Fruit fly (Drosophila melanogaster) S2 (cell line): ENCODE data around the gene CG4598.

Source experiments
- CG8478 ChIP-seq: fragments of >200 bp; optimal IDR thresholded peaks from 2 replicates; lab custom pipeline; 2018
- CTCF ChIP-seq, 2 experiments: fragments of >200 bp; optimal IDR thresholded peaks; 2 replicates each; lab custom pipeline; 2018

The CG4598 gene

DNA sequence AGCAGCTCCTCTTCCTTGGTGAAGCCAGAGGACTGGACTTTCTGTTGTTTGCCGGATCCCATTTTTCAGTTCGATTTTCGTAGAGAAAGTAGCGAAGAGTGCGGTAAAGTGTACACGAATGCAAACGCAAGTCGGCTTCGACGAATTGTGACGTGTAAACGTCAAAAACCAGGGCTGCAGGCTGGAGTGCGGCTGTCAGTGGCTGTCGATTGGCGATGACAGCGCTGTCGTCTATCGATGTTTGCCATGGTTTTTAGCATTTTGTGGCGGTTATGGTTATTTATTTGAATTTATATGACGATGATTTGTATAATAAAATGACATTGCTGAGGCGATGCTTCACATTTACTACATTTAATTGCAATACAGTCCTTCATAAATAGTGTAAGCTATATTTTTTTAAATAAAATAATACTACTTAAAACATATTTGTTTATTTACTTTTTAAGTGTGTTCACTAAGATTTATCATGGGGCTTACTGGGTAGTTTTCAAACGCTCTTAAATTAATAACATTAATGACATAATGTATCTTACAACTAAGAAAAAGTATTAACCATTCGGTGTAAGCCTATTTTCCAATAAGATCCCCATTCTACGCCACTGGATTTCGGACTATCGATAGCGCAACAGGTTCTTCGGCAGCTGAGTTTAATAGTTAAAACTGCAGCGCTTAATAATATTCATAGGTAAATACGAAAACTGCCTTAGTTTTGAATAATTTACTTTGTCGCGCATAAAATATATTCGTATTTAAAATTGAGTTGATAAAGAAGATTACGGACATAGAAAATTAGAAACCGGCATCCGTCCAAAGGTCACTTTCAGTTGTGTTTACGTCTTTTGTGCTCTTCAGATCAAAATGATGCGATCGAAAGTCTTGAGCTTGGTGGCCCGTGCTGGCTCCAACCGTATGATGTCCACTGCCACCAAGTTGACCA is at the start of gene CG4598, which contains the start of gene CG5885:
TSS of gene CG4598 (plus strand) at position 599 of the 940 bp plus-strand sequence.
TSS of gene CG5885 (minus strand) at position 311 of the 940 bp plus-strand sequence.
- peak in 1 of 2 experiments; percentile 29 for TF ChIP-seq CTCF (optimal IDR thresholded peaks at IDR 0.05; lab: Kevin White, UChicago)
- no peak for TF ChIP-seq CG8478 (lab: Kevin White, UChicago)

DNA sequence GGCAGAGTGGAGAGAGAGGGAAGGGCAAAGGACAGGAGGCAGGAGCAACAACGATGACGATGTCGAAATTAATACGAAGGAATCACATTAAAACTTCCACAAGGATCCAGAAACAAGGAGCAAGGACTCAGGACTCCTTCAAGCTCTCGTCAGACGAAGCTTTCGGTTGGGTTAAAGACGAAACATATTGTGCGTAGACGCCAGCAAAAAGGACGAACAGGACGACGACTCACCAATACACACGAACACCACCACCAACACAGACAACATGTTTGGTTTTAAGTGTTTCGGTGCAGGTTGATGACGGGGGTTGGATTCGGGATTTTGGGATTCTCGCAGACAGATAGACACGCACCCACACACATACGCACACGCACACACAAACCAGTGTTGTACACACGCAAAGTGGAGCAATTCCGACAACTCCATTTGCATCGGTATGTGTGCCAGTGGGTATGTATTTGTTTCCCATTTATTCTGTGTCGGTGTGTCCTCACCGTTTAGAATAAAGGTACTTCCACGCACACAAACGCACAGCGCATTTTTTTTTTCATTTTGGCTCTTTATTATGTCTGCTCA is 35.9 kb upstream of the CG4598 start:
- TF ChIP-seq CG8478 (lab: Kevin White, UChicago) (no peak), CTCF (optimal IDR thresholded peaks at IDR 0.05; lab: Kevin White, UChicago) (no peak)

DNA sequence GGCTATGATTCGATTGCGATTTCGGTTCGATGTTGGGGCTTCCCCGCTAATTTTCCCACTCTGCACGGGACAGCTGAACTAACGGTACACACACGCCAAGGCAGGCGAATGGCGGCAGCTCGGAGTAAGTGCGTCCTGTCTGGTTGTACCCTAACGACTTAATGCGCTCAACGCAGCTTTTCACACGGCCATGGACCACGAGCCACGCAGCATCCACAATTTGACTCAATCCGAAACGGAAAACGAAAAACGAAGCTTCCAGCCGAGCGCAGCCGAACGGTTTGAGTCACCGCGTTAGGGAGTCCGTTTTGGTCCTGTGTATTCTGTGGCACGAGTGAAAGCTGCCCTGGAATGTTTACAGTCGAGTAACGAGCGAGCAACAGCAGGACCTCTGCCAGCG is 32.3 kb upstream of the CG4598 start, which contains the start of gene nAChRalpha6:
TSS of gene nAChRalpha6 (minus strand) at position 165 of the 400 bp plus-strand sequence.
- TF ChIP-seq CG8478 (lab: Kevin White, UChicago): no peak
- no peak for TF ChIP-seq CTCF (optimal IDR thresholded peaks at IDR 0.05; lab: Kevin White, UChicago)

- TF ChIP-seq CTCF (optimal IDR thresholded peaks at IDR 0.05; lab: Kevin White, UChicago): peak; percentile 95 to 96
- TF ChIP-seq CG8478 (lab: Kevin White, UChicago): no peak
Observed at dm6 chr2L:9887856-9888269, 30.6 kb upstream of the CG4598 start, which contains the start of gene Fkbp59. Gene Fkbp59 (plus strand): TSS chr2L:9888005.

DNA sequence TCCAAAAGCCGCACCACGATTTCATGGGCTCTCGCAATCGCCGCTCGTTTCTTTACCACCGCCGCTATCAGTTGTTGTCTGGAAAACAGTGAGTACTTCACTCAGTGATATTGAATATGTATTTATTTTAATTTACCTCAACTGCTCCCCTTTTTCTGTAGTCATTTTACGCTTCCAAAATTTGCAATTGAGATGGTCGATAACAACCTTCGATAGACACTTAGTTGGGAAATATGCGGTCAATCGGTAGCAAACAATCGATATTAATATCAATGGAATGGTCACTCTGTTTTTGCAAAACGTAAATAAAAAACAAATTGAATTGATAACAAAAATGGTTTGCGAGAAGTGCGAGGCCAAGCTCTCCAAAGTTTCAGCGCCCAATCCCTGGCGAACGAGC is 27.8 kb upstream of the CG4598 start, which contains the start of the genes CG34183 and CG4537:
TSS of gene CG34183 (minus strand) at position 197 of the 400 bp plus-strand sequence.
TSS of gene CG4537 (plus strand) at position 310 of the 400 bp plus-strand sequence.
- no peak for TF ChIP-seq CTCF (optimal IDR thresholded peaks at IDR 0.05; lab: Kevin White, UChicago)
- TF ChIP-seq CG8478 (lab: Kevin White, UChicago): no peak

- no peak for TF ChIP-seq CG8478 (lab: Kevin White, UChicago)
Observed at dm6 chr2L:9893183-9893582, 25.2 kb upstream of the CG4598 start, which contains the start of gene mtDNA-helicase. Gene mtDNA-helicase (minus strand): TSS chr2L:9893446.

DNA sequence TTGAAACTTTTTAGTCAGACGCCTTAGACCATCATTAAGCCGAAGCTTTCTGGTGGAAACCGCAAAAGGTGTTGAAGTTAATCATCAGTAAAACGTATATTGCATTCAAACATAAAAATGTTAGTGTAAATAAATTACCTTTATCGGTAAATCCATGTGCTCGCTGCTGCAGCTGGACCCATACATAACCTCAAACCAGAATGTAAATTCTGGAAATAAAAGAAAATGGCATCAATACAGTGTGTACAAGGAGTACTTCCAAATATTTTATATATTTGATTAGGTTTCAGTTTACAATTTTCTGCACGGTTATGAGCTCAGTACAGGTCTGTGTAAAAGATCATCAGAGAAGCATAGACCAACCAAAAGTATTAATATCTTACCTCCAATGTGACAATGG is 24.2 kb upstream of the CG4598 start:
- TF ChIP-seq CG8478 (lab: Kevin White, UChicago) (no peak), CTCF (optimal IDR thresholded peaks at IDR 0.05; lab: Kevin White, UChicago) (no peak)

DNA sequence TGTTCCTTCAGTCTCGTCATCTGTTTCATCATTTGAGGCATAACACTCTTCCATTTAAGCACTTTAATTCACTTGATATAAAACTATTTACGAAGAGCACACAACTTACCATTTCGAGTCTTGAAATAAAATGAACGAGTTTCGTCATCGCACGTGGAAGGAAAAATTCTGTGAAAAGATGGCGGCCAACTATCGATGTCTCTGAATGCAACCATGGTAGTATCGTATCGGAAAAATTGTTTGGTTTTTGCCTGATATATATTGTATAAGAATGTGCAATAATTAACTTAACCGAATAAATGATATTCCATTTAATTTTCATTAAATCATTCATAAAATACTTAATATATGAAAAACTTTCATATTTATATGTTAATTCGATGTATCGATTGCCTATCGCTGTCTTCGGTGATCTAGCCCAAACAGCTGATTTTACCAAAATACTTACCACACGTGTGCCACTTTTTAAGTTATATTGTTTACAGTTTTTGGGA is 23.5 kb upstream of the CG4598 start, which contains the start of gene Bka:
TSS of gene Bka (plus strand) at position 417 of the 494 bp plus-strand sequence.
- TF ChIP-seq CTCF (optimal IDR thresholded peaks at IDR 0.05; lab: Kevin White, UChicago): no peak

- TF ChIP-seq CG8478 (lab: Kevin White, UChicago) (no peak), CTCF (optimal IDR thresholded peaks at IDR 0.05; lab: Kevin White, UChicago) (peak in 1 of 2 experiments; percentile 33)
Observed at dm6 chr2L:9897296-9897695, 21.1 kb upstream of the CG4598 start, which contains the start of gene RpS2. Gene RpS2 (minus strand): TSS chr2L:9897552.

DNA sequence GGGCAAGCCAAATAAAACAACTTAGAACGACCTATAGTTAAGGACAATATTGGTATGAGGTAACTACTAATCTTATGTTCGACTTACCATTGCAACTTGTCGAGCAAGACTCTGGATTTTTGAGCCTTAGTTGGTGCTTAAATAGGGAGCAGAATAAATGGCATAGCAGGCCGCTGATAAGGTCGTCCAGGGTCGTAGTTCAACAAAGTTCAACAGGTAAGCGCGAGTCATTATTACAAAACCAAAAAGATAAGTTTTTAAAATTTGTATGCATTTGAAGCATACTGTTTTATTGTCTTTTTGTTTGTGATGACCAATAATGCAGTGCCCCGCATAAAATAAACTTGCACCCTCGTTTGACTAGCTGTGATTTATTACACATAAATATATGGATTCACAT is 15.4 kb upstream of the CG4598 start, which contains the start of gene Muc30E:
TSS of gene Muc30E (minus strand) at position 101 of the 400 bp plus-strand sequence.
- no peak for TF ChIP-seq CTCF (optimal IDR thresholded peaks at IDR 0.05; lab: Kevin White, UChicago)
- TF ChIP-seq CG8478 (lab: Kevin White, UChicago): no peak

DNA sequence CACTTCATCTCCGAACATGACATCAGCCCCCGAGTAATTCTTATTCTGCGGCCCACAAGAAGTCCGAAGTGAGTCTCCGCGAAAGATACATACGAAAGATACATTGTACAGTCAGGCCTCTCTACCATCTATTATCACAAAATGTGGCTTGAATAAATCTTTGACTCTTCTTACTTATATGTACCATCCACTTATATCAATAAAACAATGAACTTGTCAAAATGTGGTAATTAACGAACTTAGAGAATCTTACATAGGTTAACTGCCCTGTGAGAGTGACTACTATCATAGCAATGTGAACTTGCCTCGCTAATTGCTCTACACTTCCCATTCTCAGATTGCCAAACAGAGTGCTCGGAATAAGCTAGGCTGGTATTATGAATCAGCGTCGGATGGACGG is 11.8 kb upstream of the CG4598 start:
- no peak for TF ChIP-seq CTCF (optimal IDR thresholded peaks at IDR 0.05; lab: Kevin White, UChicago)
- TF ChIP-seq CG8478 (lab: Kevin White, UChicago): no peak

DNA sequence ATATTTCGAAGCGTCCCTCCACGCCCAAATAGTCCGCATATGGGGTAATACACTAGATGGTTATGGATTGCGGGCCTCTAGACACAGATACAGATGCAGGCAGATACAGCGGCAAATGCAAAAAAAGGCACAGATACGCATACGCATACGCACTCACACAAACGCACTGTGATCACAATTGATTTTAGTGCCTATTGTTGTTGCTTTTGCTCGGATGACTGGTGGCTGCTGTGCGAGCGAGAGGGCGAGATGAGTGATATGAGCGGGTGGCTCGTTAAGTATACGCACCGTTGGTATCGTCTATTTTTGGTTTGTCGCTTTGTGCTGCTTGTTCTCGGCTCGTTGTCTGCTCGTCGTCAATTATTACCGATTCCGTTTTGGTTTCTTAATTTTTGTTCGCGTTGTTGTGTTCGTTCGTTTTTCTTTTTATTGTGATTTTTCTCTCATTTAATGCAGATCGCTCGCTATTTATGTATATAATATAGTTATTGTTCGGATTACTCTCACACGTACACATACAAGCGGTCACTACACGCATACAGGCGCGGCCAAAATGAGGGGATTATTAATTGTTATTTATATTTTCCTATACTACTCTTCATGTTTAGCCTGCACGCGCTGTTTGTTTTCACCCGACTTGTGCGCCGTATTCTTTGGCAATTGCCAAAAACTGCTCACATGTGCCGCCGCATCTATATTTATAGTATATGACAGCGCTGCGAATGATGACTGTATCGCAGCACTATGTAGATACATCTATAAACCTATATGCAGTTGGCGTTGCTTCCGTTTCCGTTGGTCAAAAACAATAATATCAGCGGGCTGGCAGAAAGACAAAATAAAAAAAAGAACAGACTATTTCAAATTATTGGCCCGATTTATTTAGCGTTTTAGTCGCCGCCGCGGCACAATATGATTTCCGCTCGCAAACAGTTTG is 10.8 kb upstream of the CG4598 start:
- TF ChIP-seq CTCF (optimal IDR thresholded peaks at IDR 0.05; lab: Kevin White, UChicago) (no peak), CG8478 (lab: Kevin White, UChicago) (no peak)

dm6 chr2L:9908468-9908967 is 9.9 kb upstream of the CG4598 start, which contains the start of gene CG13124:
Gene CG13124 (minus strand): TSS chr2L:9908633.
- no peak for TF ChIP-seq CG8478 (lab: Kevin White, UChicago)
